Worm (Caenorhabditis elegans) whole organism, midembryonic: ENCODE data around the gene clec-51.

Experiments
- cog-1 ChIP-seq: sonication (generic microtip); optimal IDR thresholded peaks from 2 replicates; lab custom pipeline; 2016; ENCODE audit warnings: missing genetic modification characterization, missing compliant biosample characterization
- flt-1 ChIP-seq: fragments of 200-800 bp; sonication (Bioruptor generic); IDR thresholded peaks from 2 replicates; pipeline ENCODE4 v1.3.6; 2022; ENCODE audit warnings: missing genetic modification characterization, missing compliant biosample characterization
- klf-2 ChIP-seq: fragments of 200-800 bp; sonication (Bioruptor generic); conservative IDR thresholded peaks from 2 replicates; pipeline ENCODE4 v1.3.6; 2022; ENCODE audit warnings: missing genetic modification reagents, missing genetic modification characterization, missing compliant biosample characterization
- ref-1 ChIP-seq: fragments of 200-800 bp; sonication (Bioruptor generic); conservative IDR thresholded peaks from 2 replicates; pipeline ENCODE4 v1.3.6; 2022; ENCODE audit warnings: missing genetic modification reagents, missing genetic modification characterization, missing compliant biosample characterization
- tab-1 ChIP-seq: fragments of 200-800 bp; sonication (Bioruptor generic); IDR thresholded peaks from 2 replicates; pipeline ENCODE4 v1.3.6; 2022; ENCODE audit warnings: missing genetic modification characterization, missing compliant biosample characterization
- ztf-29 ChIP-seq: fragments of 200-800 bp; sonication (Bioruptor generic); IDR thresholded peaks from 2 replicates; pipeline ENCODE4 v1.3.6; 2022; ENCODE audit warnings: missing genetic modification reagents, missing genetic modification characterization, missing compliant biosample characterization

DNA sequence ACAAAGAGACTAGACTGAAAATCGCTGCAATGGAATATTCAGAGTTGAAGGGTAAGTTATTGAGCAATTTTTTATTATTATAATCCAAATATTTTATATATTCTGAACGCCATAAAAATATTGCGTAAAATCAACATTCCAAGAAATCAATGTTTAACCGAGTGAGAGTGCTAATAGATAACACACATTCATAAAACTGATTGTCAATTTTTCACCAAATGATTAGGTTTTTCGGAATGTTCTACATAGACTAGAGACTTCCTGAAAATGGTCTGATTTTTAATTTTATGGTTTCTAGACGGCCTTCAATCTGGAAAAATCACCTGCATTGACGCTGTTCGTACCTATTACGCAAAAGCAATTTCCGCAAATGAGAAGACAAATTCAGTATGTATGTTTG, 10.9 kb downstream of the clec-51 start:
- TF ChIP-seq ref-1 (GFP tag; lab: Robert Waterston, UW) (no peak), ztf-29 (GFP tag; lab: Robert Waterston, UW) (no peak), klf-2 (no peak), flt-1 (GFP tag; lab: Robert Waterston, UW) (no peak), tab-1 (GFP tag; lab: Robert Waterston, UW) (no peak), cog-1 (tag; lab: Kevin White, UChicago) (no peak)
